Worm (Caenorhabditis elegans) whole organism, L4 larva: Measurements from ENCODE around the gene W06H8.6.

Experiments used
- F49E8.2 ChIP-seq: sonication (generic microtip); optimal IDR thresholded peaks from 2 replicates; lab custom pipeline; 2016; ENCODE audit warnings: missing compliant biosample characterization, mild to moderate bottlenecking, missing genetic modification characterization, borderline replicate concordance
- T26A8.4 ChIP-seq: fragments of 200-800 bp; sonication (Bioruptor generic); IDR thresholded peaks from 2 replicates; pipeline ENCODE4 v1.3.6; 2022; ENCODE audit warnings: missing genetic modification characterization, missing compliant biosample characterization
- Y105C5A.15 ChIP-seq: fragments of 200-800 bp; sonication (Bioruptor generic); IDR thresholded peaks from 2 replicates; pipeline ENCODE4 v1.3.6; 2022; ENCODE audit warnings: missing genetic modification characterization, missing compliant biosample characterization
- aha-1 ChIP-seq: fragments of 150-350 bp; peaks from one replicate; lab custom pipeline; 2014; ENCODE audit warnings: missing biosample characterization, missing genetic modification characterization
- aly-2 ChIP-seq: sonication (generic microtip); optimal IDR thresholded peaks from 2 replicates; lab custom pipeline; 2018; ENCODE audit warnings: missing biosample characterization, missing genetic modification characterization
- ama-1 ChIP-seq: fragments of 150-350 bp; optimal IDR thresholded peaks from 2 replicates; lab custom pipeline; 2014; ENCODE audit warnings: inconsistent platforms, mixed read lengths
- attf-4 ChIP-seq: sonication (generic microtip); optimal IDR thresholded peaks from 3 replicates; lab custom pipeline; 2017; ENCODE audit warnings: missing biosample characterization, missing genetic modification characterization
- ceh-20 ChIP-seq: fragments of 200-800 bp; sonication (Bioruptor generic); IDR thresholded peaks from 2 replicates; pipeline ENCODE4 v1.3.6; 2022; ENCODE audit warnings: missing genetic modification reagents, missing genetic modification characterization, missing compliant biosample characterization
- ceh-28 ChIP-seq: fragments of 150-350 bp; optimal IDR thresholded peaks from 2 replicates; lab custom pipeline; 2014; ENCODE audit warnings: missing biosample characterization, missing genetic modification reagents, missing genetic modification characterization
- ceh-32 ChIP-seq: sonication (generic microtip); optimal IDR thresholded peaks from 2 replicates; lab custom pipeline; 2016; ENCODE audit warnings: mild to moderate bottlenecking, missing genetic modification characterization, missing compliant biosample characterization; ENCODE audit not compliant: poor library complexity
- ces-1 ChIP-seq: fragments of 150-350 bp; sonication (generic microtip); optimal IDR thresholded peaks from 4 replicates; lab custom pipeline; 2014; ENCODE audit warnings: missing biosample characterization, missing genetic modification reagents, missing genetic modification characterization
- daf-12 ChIP-seq: fragments of 150-350 bp; optimal IDR thresholded peaks from 2 replicates; lab custom pipeline; 2014; ENCODE audit warnings: missing biosample characterization, missing genetic modification reagents, missing genetic modification characterization
- daf-16 ChIP-seq, 3 experiments: sonication (generic microtip); optimal IDR thresholded peaks; 2 replicates each; lab custom pipeline; 2016 to 2017; ENCODE audit warnings: missing genetic modification characterization in 3 of 3, missing genetic modification reagents in 3 of 3, mild to moderate bottlenecking in 2 of 3, missing compliant biosample characterization in 2 of 3, missing biosample characterization in 1 of 3, moderate library complexity in 1 of 3
- dmd-6 ChIP-seq: fragments of 200-800 bp; sonication (Bioruptor generic); IDR thresholded peaks from 2 replicates; pipeline ENCODE4 v1.3.6; 2022; ENCODE audit warnings: missing genetic modification reagents, missing genetic modification characterization, missing compliant biosample characterization
- dmd-9 ChIP-seq: fragments of 200-800 bp; sonication (Bioruptor generic); IDR thresholded peaks from 2 replicates; pipeline ENCODE4 v1.3.6; 2022; ENCODE audit warnings: missing genetic modification reagents, missing genetic modification characterization, missing compliant biosample characterization
- egl-27 ChIP-seq: sonication (generic microtip); optimal IDR thresholded peaks from 3 replicates; lab custom pipeline; 2017; ENCODE audit warnings: missing biosample characterization, missing genetic modification reagents, missing genetic modification characterization
- egl-43 ChIP-seq: fragments of 200-800 bp; sonication (Bioruptor generic); IDR thresholded peaks from 2 replicates; pipeline ENCODE4 v1.3.6; 2022; ENCODE audit warnings: missing genetic modification reagents, missing genetic modification characterization, missing compliant biosample characterization
- gei-8 ChIP-seq: fragments of 200-800 bp; sonication (Bioruptor generic); optimal IDR thresholded peaks from 2 replicates; lab custom pipeline; 2018; ENCODE audit warnings: mild to moderate bottlenecking, missing genetic modification characterization, missing compliant biosample characterization
- hlh-30 ChIP-seq: sonication (generic microtip); optimal IDR thresholded peaks from 2 replicates; lab custom pipeline; 2017; ENCODE audit warnings: antibody characterized with exemption, mild to moderate bottlenecking, missing genetic modification characterization, missing compliant biosample characterization; ENCODE audit not compliant: insufficient read depth
- lim-7 ChIP-seq: fragments of 200-800 bp; sonication (Bioruptor generic); IDR thresholded peaks from 2 replicates; pipeline ENCODE4 v1.3.6; 2022; ENCODE audit warnings: missing genetic modification characterization, missing compliant biosample characterization
- lin-1 ChIP-seq: fragments of 200-800 bp; sonication (Bioruptor generic); IDR thresholded peaks from 2 replicates; pipeline ENCODE4 v1.3.6; 2022; ENCODE audit warnings: missing genetic modification reagents, missing genetic modification characterization, missing compliant biosample characterization
- lin-29 ChIP-seq: fragments of 200-800 bp; sonication (Bioruptor generic); IDR thresholded peaks from 2 replicates; pipeline ENCODE4 v1.3.6; 2022; ENCODE audit warnings: missing genetic modification reagents, missing genetic modification characterization, missing compliant biosample characterization
- madf-9 ChIP-seq: fragments of 200-800 bp; sonication (Bioruptor generic); conservative IDR thresholded peaks from 2 replicates; pipeline ENCODE4 v1.3.6; 2022; ENCODE audit warnings: missing genetic modification reagents, missing genetic modification characterization, missing compliant biosample characterization
- mdl-1 ChIP-seq, 2 experiments: fragments of 150-350 bp in 1 of 2; sonication (generic microtip) in 1 of 2; optimal IDR thresholded peaks; 2 replicates each; lab custom pipeline; 2014 to 2017; ENCODE audit warnings: missing biosample characterization in 2 of 2, missing genetic modification characterization in 2 of 2
- mdt-29 ChIP-seq: fragments of 200-800 bp; sonication (Bioruptor generic); IDR thresholded peaks from 2 replicates; pipeline ENCODE4 v1.3.6; 2022; ENCODE audit warnings: missing genetic modification reagents, missing genetic modification characterization, missing compliant biosample characterization
- mep-1 ChIP-seq: fragments of 150-350 bp; sonication (generic microtip); optimal IDR thresholded peaks from 3 replicates; lab custom pipeline; 2014; ENCODE audit warnings: missing biosample characterization, missing genetic modification characterization
- mes-2 ChIP-seq: sonication (generic microtip); optimal IDR thresholded peaks from 2 replicates; lab custom pipeline; 2016; ENCODE audit warnings: missing genotype, mild to moderate bottlenecking, missing genetic modification characterization, missing compliant biosample characterization; ENCODE audit not compliant: poor library complexity, severe bottlenecking
- mxl-3 ChIP-seq: fragments of 200-800 bp; sonication (Bioruptor generic); optimal IDR thresholded peaks from 2 replicates; lab custom pipeline; 2018; ENCODE audit warnings: mild to moderate bottlenecking, missing genetic modification characterization, missing compliant biosample characterization
- nhr-102 ChIP-seq: sonication (generic microtip); optimal IDR thresholded peaks from 2 replicates; lab custom pipeline; 2016; ENCODE audit warnings: mild to moderate bottlenecking, missing genetic modification characterization, moderate library complexity, missing compliant biosample characterization
- nhr-11 ChIP-seq: fragments of 150-350 bp; optimal IDR thresholded peaks from 2 replicates; lab custom pipeline; 2014; ENCODE audit warnings: missing biosample characterization, missing genetic modification characterization
- nhr-111 ChIP-seq: fragments of 200-800 bp; sonication (Bioruptor generic); optimal IDR thresholded peaks from 2 replicates; lab custom pipeline; 2018; ENCODE audit warnings: mild to moderate bottlenecking, missing genetic modification characterization, missing compliant biosample characterization
- nhr-25 ChIP-seq: sonication (generic microtip); optimal IDR thresholded peaks from 2 replicates; lab custom pipeline; 2017; ENCODE audit warnings: missing genetic modification characterization, mild to moderate bottlenecking, missing compliant biosample characterization, antibody characterized with exemption, moderate library complexity, borderline replicate concordance; ENCODE audit not compliant: insufficient read depth
- nhr-28 ChIP-seq: fragments of 150-350 bp; optimal IDR thresholded peaks from 2 replicates; lab custom pipeline; 2014; ENCODE audit warnings: missing biosample characterization, missing genetic modification characterization
- nhr-48 ChIP-seq: sonication (generic microtip); optimal IDR thresholded peaks from 2 replicates; lab custom pipeline; 2016; ENCODE audit warnings: mild to moderate bottlenecking, missing genetic modification characterization, missing compliant biosample characterization
- nhr-6 ChIP-seq: fragments of 150-350 bp; optimal IDR thresholded peaks from 2 replicates; lab custom pipeline; 2014; ENCODE audit warnings: missing biosample characterization, missing genetic modification characterization
- nhr-77 ChIP-seq: fragments of 150-350 bp; optimal IDR thresholded peaks from 2 replicates; lab custom pipeline; 2014; ENCODE audit warnings: missing biosample characterization, missing genetic modification characterization
- pha-4 ChIP-seq, 2 experiments: fragments of 150-350 bp in 1 of 2; fragments of 200-800 bp in 1 of 2; sonication (Bioruptor generic) in 1 of 2; IDR thresholded peaks in 1 of 2; optimal IDR thresholded peaks in 1 of 2; 2 replicates each; pipeline versions ENCODE4 v1.3.6 to Lab custom; 2014 to 2022; ENCODE audit warnings: missing genetic modification characterization in 2 of 2, missing genetic modification reagents in 2 of 2, missing biosample characterization in 1 of 2, missing compliant biosample characterization in 1 of 2
- php-3 ChIP-seq: fragments of 200-800 bp; sonication (Bioruptor generic); IDR thresholded peaks from 2 replicates; pipeline ENCODE4 v1.3.6; 2022; ENCODE audit warnings: missing genetic modification reagents, missing genetic modification characterization, missing compliant biosample characterization
- set-16 ChIP-seq: fragments of 200-800 bp; sonication (Bioruptor generic); IDR thresholded peaks from 2 replicates; pipeline ENCODE4 v1.3.6; 2022; ENCODE audit warnings: missing genetic modification reagents, missing genetic modification characterization, missing compliant biosample characterization
- skn-1 ChIP-seq: fragments of 150-350 bp; optimal IDR thresholded peaks from 2 replicates; lab custom pipeline; 2014; ENCODE audit warnings: missing biosample characterization, missing genetic modification characterization
- snpc-4 ChIP-seq: fragments of 150-350 bp; optimal IDR thresholded peaks from 2 replicates; lab custom pipeline; 2014; ENCODE audit warnings: missing biosample characterization, missing genetic modification characterization
- tra-1 ChIP-seq: fragments of 200-800 bp; sonication (Bioruptor generic); IDR thresholded peaks from 2 replicates; pipeline ENCODE4 v1.3.6; 2022; ENCODE audit warnings: missing genetic modification reagents, missing genetic modification characterization, missing compliant biosample characterization
- unc-130 ChIP-seq: sonication (generic microtip); optimal IDR thresholded peaks from 2 replicates; lab custom pipeline; 2016; ENCODE audit warnings: missing genetic modification reagents, missing genetic modification characterization, missing compliant biosample characterization
- unc-39 ChIP-seq: sonication (generic microtip); optimal IDR thresholded peaks from 2 replicates; lab custom pipeline; 2017; ENCODE audit warnings: missing biosample characterization, missing genetic modification characterization
- unc-62 ChIP-seq, 3 experiments: fragments of 150-350 bp in 1 of 3; sonication (generic microtip); optimal IDR thresholded peaks in 2 of 3; peaks in 1 of 3; 1 replicate in 1 of 3; 2 replicates in 2 of 3; lab custom pipeline; 2014 to 2017; ENCODE audit warnings: missing biosample characterization in 3 of 3, missing genetic modification characterization in 3 of 3, missing genetic modification reagents in 3 of 3, missing genotype in 1 of 3
- zfp-3 ChIP-seq: fragments of 200-800 bp; sonication (Bioruptor generic); conservative IDR thresholded peaks from 2 replicates; pipeline ENCODE4 v1.3.6; 2022; ENCODE audit warnings: missing genetic modification reagents, missing genetic modification characterization, missing compliant biosample characterization
- zip-11 ChIP-seq: fragments of 200-800 bp; sonication (Bioruptor generic); IDR thresholded peaks from 2 replicates; pipeline ENCODE4 v1.3.6; 2022; ENCODE audit warnings: missing genetic modification characterization, missing compliant biosample characterization
- ztf-11 ChIP-seq: fragments of 150-350 bp; optimal IDR thresholded peaks from 2 replicates; lab custom pipeline; 2014; ENCODE audit warnings: missing biosample characterization, missing genetic modification characterization
- ztf-7 ChIP-seq: fragments of 150-350 bp; optimal IDR thresholded peaks from 2 replicates; lab custom pipeline; 2014; ENCODE audit warnings: missing biosample characterization, missing genetic modification characterization

W06H8.6 gene

ce11 chrV:6226530-6227125, at the start of gene W06H8.6:
Gene W06H8.6, minus strand, starts transcription at chrV:6227010.
- TF ChIP-seq gei-8 (GFP tag; lab: Kevin White, UChicago) (peak; percentile 54), mes-2 (tag; lab: Kevin White, UChicago) (peak; percentile 26), lim-7 (GFP tag; lab: Robert Waterston, UW) (no peak), php-3 (peak; percentile 53), mdt-29 (GFP tag; lab: Robert Waterston, UW) (peak; percentile 47; the same call in 1 of the 2 replicates), madf-9 (GFP tag; lab: Robert Waterston, UW) (peak; percentile 61), attf-4 (no peak), daf-16 (GFP tag; optimal IDR thresholded peaks at IDR 0.05; lab: Kevin White, UChicago) (no peak), daf-16 (tag; optimal IDR thresholded peaks at IDR 0.05; lab: Kevin White, UChicago) (peak; percentile 22), lin-29 (GFP tag; lab: Robert Waterston, UW) (no peak), zip-11 (GFP tag; lab: Robert Waterston, UW) (no peak), ztf-7 (tag; lab: Kevin White, UChicago) (no peak), nhr-77 (tag; lab: Kevin White, UChicago) (no peak), hlh-30 (tag; lab: Kevin White, UChicago) (no peak), Y105C5A.15 (GFP tag; lab: Robert Waterston, UW) (0 out of 2 replicates have a peak, but pooled peaks have one; percentile 21), egl-27 (tag; lab: Kevin White, UChicago) (no peak), ces-1 (no peak), ceh-20 (GFP tag; lab: Robert Waterston, UW) (no peak), dmd-6 (GFP tag; lab: Robert Waterston, UW) (peak; percentile 33), lin-1 (GFP tag; lab: Robert Waterston, UW) (peak; percentile 45), tra-1 (0 out of 2 replicates have a peak, but pooled peaks have one; percentile 8), unc-62 (GFP tag; optimal IDR thresholded peaks at IDR 0.05 in 1 of 2; lab: Kevin White, UChicago) (peak in 1 of 2 experiments; percentile 83), unc-62 (tag; optimal IDR thresholded peaks at IDR 0.05; lab: Kevin White, UChicago) (no peak), nhr-48 (tag; lab: Kevin White, UChicago) (peak; percentile 14), mep-1 (no peak), aly-2 (tag; lab: Kevin White, UChicago) (no peak), nhr-28 (tag; lab: Kevin White, UChicago) (peak; percentile 21), zfp-3 (GFP tag; lab: Robert Waterston, UW) (0 out of 2 replicates have a peak, but pooled peaks have one; percentile 7), nhr-11 (tag; lab: Kevin White, UChicago) (peak; percentile 7), snpc-4 (tag; lab: Kevin White, UChicago) (no peak), skn-1 (tag; lab: Kevin White, UChicago) (no peak), unc-39 (tag; lab: Kevin White, UChicago) (no peak), ceh-28 (tag; lab: Kevin White, UChicago) (no peak), F49E8.2 (tag; lab: Kevin White, UChicago) (no peak), set-16 (peak; percentile 22; the same call in 1 of the 2 replicates), ztf-11 (no peak), nhr-25 (tag; lab: Kevin White, UChicago) (no peak), mdl-1 (tag; optimal IDR thresholded peaks at IDR 0.05; lab: Kevin White, UChicago) (no peak), pha-4 (GFP tag; IDR thresholded peaks at IDR 0.05; lab: Robert Waterston, UW) (no peak), pha-4 (tag; optimal IDR thresholded peaks at IDR 0.05; lab: Kevin White, UChicago) (no peak), egl-43 (GFP tag; lab: Robert Waterston, UW) (0 out of 2 replicates have a peak, but pooled peaks have one; percentile 46), nhr-111 (no peak), T26A8.4 (GFP tag; lab: Robert Waterston, UW) (no peak), ama-1 (lab: Kevin White, UChicago) (no peak), aha-1 (peak; percentile 58), nhr-102 (tag; lab: Kevin White, UChicago) (no peak), mxl-3 (GFP tag; lab: Kevin White, UChicago) (no peak), unc-130 (GFP tag; lab: Kevin White, UChicago) (no peak), ceh-32 (tag; lab: Kevin White, UChicago) (no peak), nhr-6 (tag; lab: Kevin White, UChicago) (peak; percentile 3), daf-12 (no peak), dmd-9 (GFP tag; lab: Robert Waterston, UW) (no peak)
